Fruit fly (Drosophila melanogaster) whole organism, embryonic: ENCODE data around the gene Mst36Fb.
A peak's percentile ranks its signal among the peaks of the same experiment; 100 is the strongest.

Source experiments
- ATbp ChIP-seq: fragments of 200-800 bp; sonication (Bioruptor generic); optimal IDR thresholded peaks from 2 replicates; lab custom pipeline; 2017; ENCODE audit warnings: missing biosample characterization, mild to moderate bottlenecking, missing genetic modification characterization, missing genetic modification reagents
- Ada2b ChIP-seq: fragments of 200-800 bp; sonication (Bioruptor generic); IDR thresholded peaks from 2 replicates; pipeline ENCODE4 v1.3.6; 2022; ENCODE audit warnings: missing biosample characterization, missing genetic modification characterization
- Atf3 ChIP-seq: fragments of 200-800 bp; sonication (Bioruptor generic); optimal IDR thresholded peaks from 3 replicates; lab custom pipeline; 2016; ENCODE audit warnings: missing biosample characterization, missing genetic modification characterization
- CG10321 ChIP-seq: fragments of 200-800 bp; sonication (Bioruptor generic); IDR thresholded peaks from 2 replicates; pipeline ENCODE4 v1.3.6; 2022; ENCODE audit warnings: missing biosample characterization, missing genetic modification characterization
- CG12236 ChIP-seq: fragments of 200-800 bp; sonication (Bioruptor generic); optimal IDR thresholded peaks from 2 replicates; lab custom pipeline; 2016; ENCODE audit warnings: missing biosample characterization, missing genetic modification characterization
- CG14441 ChIP-seq: fragments of 200-800 bp; sonication (Bioruptor generic); IDR thresholded peaks from 2 replicates; pipeline ENCODE4 v1.3.6; 2022; ENCODE audit warnings: missing biosample characterization, missing genetic modification characterization
- CG15514 ChIP-seq: fragments of 200-800 bp; sonication (Bioruptor generic); optimal IDR thresholded peaks from 3 replicates; lab custom pipeline; 2017; ENCODE audit warnings: missing biosample characterization, missing genetic modification characterization, mild to moderate bottlenecking, moderate library complexity, missing genetic modification reagents
- CG1647 ChIP-seq: fragments of 200-800 bp; sonication (Bioruptor generic); optimal IDR thresholded peaks from 3 replicates; lab custom pipeline; 2016; ENCODE audit warnings: missing biosample characterization, missing genetic modification characterization
- CG16813 ChIP-seq: fragments of 200-800 bp; sonication (Bioruptor generic); IDR thresholded peaks from 3 replicates; pipeline ENCODE4 v1.3.6; 2022; ENCODE audit warnings: missing biosample characterization, missing genetic modification characterization; ENCODE audit not compliant: partially characterized antibody
- CG17361 ChIP-seq: fragments of 200-800 bp; sonication (Bioruptor generic); IDR thresholded peaks from 3 replicates; pipeline ENCODE4 v1.3.6; 2022; ENCODE audit warnings: missing biosample characterization, missing genetic modification characterization
- CG17802 ChIP-seq: fragments of 200-800 bp; sonication (Bioruptor generic); optimal IDR thresholded peaks from 2 replicates; lab custom pipeline; 2018; ENCODE audit warnings: missing biosample characterization, mild to moderate bottlenecking, missing genetic modification characterization, moderate library complexity
- CG17912 ChIP-seq: fragments of 200-800 bp; sonication (Bioruptor generic); optimal IDR thresholded peaks from 2 replicates; lab custom pipeline; 2018; ENCODE audit warnings: missing biosample characterization, mild to moderate bottlenecking, missing genetic modification characterization
- CG2116 ChIP-seq: fragments of 200-800 bp; sonication (Bioruptor generic); optimal IDR thresholded peaks from 3 replicates; lab custom pipeline; 2018; ENCODE audit warnings: missing biosample characterization, mild to moderate bottlenecking, missing genetic modification characterization
- CG31441 ChIP-seq: fragments of 200-800 bp; sonication (Bioruptor generic); IDR thresholded peaks from 2 replicates; pipeline ENCODE4 v1.3.6; 2022; ENCODE audit warnings: missing biosample characterization, missing genetic modification characterization
- CG33213 ChIP-seq: fragments of 200-800 bp; sonication (Bioruptor generic); optimal IDR thresholded peaks from 3 replicates; lab custom pipeline; 2016; ENCODE audit warnings: missing biosample characterization, missing genetic modification characterization
- CG3407 ChIP-seq: fragments of 200-800 bp; sonication (Bioruptor generic); optimal IDR thresholded peaks from 2 replicates; lab custom pipeline; 2018; ENCODE audit warnings: missing biosample characterization, mild to moderate bottlenecking, missing genetic modification characterization
- CG4617 ChIP-seq: fragments of 200-800 bp; sonication (Bioruptor generic); optimal IDR thresholded peaks from 3 replicates; lab custom pipeline; 2016; ENCODE audit warnings: missing biosample characterization, missing genetic modification characterization, borderline replicate concordance
- CG4854 ChIP-seq: fragments of 200-800 bp; sonication (Bioruptor generic); optimal IDR thresholded peaks from 2 replicates; lab custom pipeline; 2016; ENCODE audit warnings: missing biosample characterization, missing genetic modification characterization, inconsistent platforms
- CG6683 ChIP-seq: fragments of 200-800 bp; sonication (Bioruptor generic); optimal IDR thresholded peaks from 2 replicates; lab custom pipeline; 2017; ENCODE audit warnings: missing biosample characterization, mild to moderate bottlenecking, missing genetic modification characterization, missing genetic modification reagents
- CG6813 ChIP-seq: fragments of 200-800 bp; sonication (Bioruptor generic); optimal IDR thresholded peaks from 2 replicates; lab custom pipeline; 2017; ENCODE audit warnings: missing biosample characterization, missing genetic modification characterization, mild to moderate bottlenecking, moderate library complexity, missing genetic modification reagents
- CG7745 ChIP-seq: fragments of 200-800 bp; sonication (Bioruptor generic); optimal IDR thresholded peaks from 2 replicates; lab custom pipeline; 2018; ENCODE audit warnings: missing biosample characterization, mild to moderate bottlenecking, missing genetic modification characterization, moderate library complexity
- CG8089 ChIP-seq: fragments of 200-800 bp; sonication (Bioruptor generic); optimal IDR thresholded peaks from 3 replicates; lab custom pipeline; 2016; ENCODE audit warnings: missing biosample characterization, missing genetic modification characterization
- Fer2 ChIP-seq: fragments of 200-800 bp; sonication (Bioruptor generic); optimal IDR thresholded peaks from 2 replicates; lab custom pipeline; 2018; ENCODE audit warnings: missing biosample characterization, mild to moderate bottlenecking, missing genetic modification characterization, moderate library complexity
- Med ChIP-seq: fragments of 200-800 bp; sonication (Bioruptor generic); peaks from one replicate; lab custom pipeline; 2016; ENCODE audit warnings: missing biosample characterization, missing genetic modification characterization, mild to moderate bottlenecking, inconsistent platforms, moderate library complexity
- Oli ChIP-seq: fragments of 200-800 bp; sonication (Bioruptor generic); optimal IDR thresholded peaks from 2 replicates; lab custom pipeline; 2018; ENCODE audit warnings: missing biosample characterization, mild to moderate bottlenecking, missing genetic modification characterization, moderate library complexity
- Sox100B ChIP-seq: fragments of 200-800 bp; sonication (Bioruptor generic); optimal IDR thresholded peaks from 3 replicates; lab custom pipeline; 2018; ENCODE audit warnings: missing biosample characterization, mild to moderate bottlenecking, missing genetic modification characterization
- Trl ChIP-seq, 3 experiments: fragments of >200 bp in 2 of 3; fragments of 200-800 bp in 1 of 3; sonication (Bioruptor generic) in 1 of 3; optimal IDR thresholded peaks; 2 replicates in 1 of 3; 3 replicates in 2 of 3; lab custom pipeline; 2016 to 2017; ENCODE audit warnings: missing biosample characterization in 1 of 3, missing genetic modification characterization in 1 of 3
- ase ChIP-seq: fragments of 200-800 bp; sonication (Bioruptor generic); IDR thresholded peaks from 3 replicates; pipeline ENCODE4 v1.3.6; 2022; ENCODE audit warnings: missing biosample characterization, missing genetic modification characterization
- bigmax ChIP-seq: fragments of 200-800 bp; sonication (Bioruptor generic); optimal IDR thresholded peaks from 2 replicates; lab custom pipeline; 2018; ENCODE audit warnings: missing biosample characterization, mild to moderate bottlenecking, missing genetic modification characterization
- btn ChIP-seq: fragments of 200-800 bp; sonication (Bioruptor generic); optimal IDR thresholded peaks from 2 replicates; lab custom pipeline; 2016; ENCODE audit warnings: missing biosample characterization, missing genetic modification characterization
- ci ChIP-seq: fragments of 200-800 bp; sonication (Bioruptor generic); IDR thresholded peaks from 3 replicates; pipeline ENCODE4 v1.3.6; 2022; ENCODE audit warnings: missing biosample characterization, missing genetic modification characterization
- corto ChIP-seq: fragments of 200-800 bp; sonication (Bioruptor generic); optimal IDR thresholded peaks from 2 replicates; lab custom pipeline; 2016; ENCODE audit warnings: missing biosample characterization, mild to moderate bottlenecking, missing genetic modification characterization, moderate library complexity
- crol ChIP-seq: fragments of 200-800 bp; sonication (Bioruptor generic); IDR thresholded peaks from 2 replicates; pipeline ENCODE4 v1.3.6; 2022; ENCODE audit warnings: missing biosample characterization, missing genetic modification characterization
- crp ChIP-seq, 2 experiments: fragments of 200-800 bp; sonication (Bioruptor generic); optimal IDR thresholded peaks; 2 replicates in 1 of 2; 3 replicates in 1 of 2; lab custom pipeline; 2017; ENCODE audit warnings: missing biosample characterization in 2 of 2, missing genetic modification characterization in 2 of 2, mild to moderate bottlenecking in 1 of 2, moderate library complexity in 1 of 2
- dpn ChIP-seq, 2 experiments: fragments of 200-800 bp; sonication (Bioruptor generic); optimal IDR thresholded peaks; 3 replicates each; lab custom pipeline; 2016; ENCODE audit warnings: missing biosample characterization in 2 of 2, missing genetic modification characterization in 2 of 2
- esg ChIP-seq: fragments of 200-800 bp; sonication (Bioruptor generic); conservative IDR thresholded peaks from 2 replicates; pipeline ENCODE4 v1.3.6; 2022; ENCODE audit warnings: missing biosample characterization, missing genetic modification characterization
- gsb-n ChIP-seq: fragments of 200-800 bp; sonication (Bioruptor generic); optimal IDR thresholded peaks from 3 replicates; lab custom pipeline; 2018; ENCODE audit warnings: missing biosample characterization, mild to moderate bottlenecking, missing genetic modification characterization
- kni ChIP-seq: fragments of 200-800 bp; sonication (Bioruptor generic); optimal IDR thresholded peaks from 3 replicates; lab custom pipeline; 2017; ENCODE audit warnings: mild to moderate bottlenecking, missing biosample characterization, missing genetic modification reagents, missing genetic modification characterization
- lilli ChIP-seq: fragments of 200-800 bp; sonication (Bioruptor generic); optimal IDR thresholded peaks from 3 replicates; lab custom pipeline; 2016; ENCODE audit warnings: missing biosample characterization, missing genetic modification characterization
- odd ChIP-seq: fragments of 200-800 bp; sonication (Bioruptor generic); optimal IDR thresholded peaks from 2 replicates; lab custom pipeline; 2017; ENCODE audit warnings: missing biosample characterization, mild to moderate bottlenecking, missing genetic modification characterization
- pum ChIP-seq: fragments of 200-800 bp; sonication (Bioruptor generic); optimal IDR thresholded peaks from 2 replicates; lab custom pipeline; 2016; ENCODE audit warnings: missing biosample characterization, missing genetic modification characterization
- sc ChIP-seq, 3 experiments: fragments of >200 bp in 2 of 3; fragments of 200-800 bp in 1 of 3; sonication (Bioruptor generic) in 1 of 3; optimal IDR thresholded peaks; 2 replicates in 2 of 3; 3 replicates in 1 of 3; lab custom pipeline; 2017; ENCODE audit warnings: mild to moderate bottlenecking in 1 of 3, missing biosample characterization in 1 of 3, missing genetic modification characterization in 1 of 3, missing genetic modification reagents in 1 of 3
- tin ChIP-seq: fragments of 200-800 bp; sonication (Bioruptor generic); optimal IDR thresholded peaks from 3 replicates; lab custom pipeline; 2016; ENCODE audit warnings: missing biosample characterization, missing genetic modification characterization
- unc-4 ChIP-seq: fragments of 200-800 bp; sonication (Bioruptor generic); IDR thresholded peaks from 2 replicates; pipeline ENCODE4 v1.3.6; 2022; ENCODE audit warnings: missing biosample characterization, missing genetic modification characterization; ENCODE audit not compliant: partially characterized antibody
- vnd ChIP-seq: fragments of 200-800 bp; sonication (Bioruptor generic); IDR thresholded peaks from 3 replicates; pipeline ENCODE4 v1.3.6; 2022; ENCODE audit warnings: missing biosample characterization, missing genetic modification characterization; ENCODE audit not compliant: partially characterized antibody
- wdn ChIP-seq: fragments of 200-800 bp; sonication (Bioruptor generic); IDR thresholded peaks from 2 replicates; pipeline ENCODE4 v1.3.6; 2022; ENCODE audit warnings: missing biosample characterization, missing genetic modification characterization
- wek ChIP-seq: fragments of 200-800 bp; sonication (Bioruptor generic); optimal IDR thresholded peaks from 3 replicates; lab custom pipeline; 2018; ENCODE audit warnings: missing biosample characterization, mild to moderate bottlenecking, missing genetic modification characterization, moderate library complexity
- zen2 ChIP-seq: fragments of 200-800 bp; sonication (Bioruptor generic); IDR thresholded peaks from 3 replicates; pipeline ENCODE4 v1.3.6; 2022; ENCODE audit warnings: missing biosample characterization, missing genetic modification characterization; ENCODE audit not compliant: partially characterized antibody
- zfh1 ChIP-seq: fragments of 200-800 bp; sonication (Bioruptor generic); IDR thresholded peaks from 3 replicates; pipeline ENCODE4 v1.3.6; 2022; ENCODE audit warnings: missing biosample characterization, missing genetic modification characterization

The Mst36Fb gene

DNA sequence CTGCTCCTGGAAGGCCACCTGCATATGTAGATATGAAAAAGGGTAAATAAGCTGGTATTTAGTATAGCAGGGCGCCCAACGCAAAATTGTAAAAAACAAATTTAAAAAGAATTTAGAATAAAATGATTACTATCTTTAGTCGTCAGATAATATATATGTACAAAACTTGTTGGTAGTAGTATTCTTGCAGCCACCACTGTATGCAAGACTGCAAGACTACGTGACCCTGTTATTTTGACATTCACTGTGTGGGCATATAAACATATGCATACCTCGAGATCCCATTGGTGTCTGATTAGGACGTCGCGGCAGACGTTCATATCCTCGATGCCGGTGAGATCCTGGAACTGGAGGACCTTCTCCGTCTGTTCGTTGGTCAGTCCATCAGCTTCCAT, 32.9 kb upstream of the Mst36Fb start (continued):
- no peak for TF ChIP-seq Fer2 (tag; lab: Kevin White, UChicago)
- TF ChIP-seq CG7745 (tag; lab: Kevin White, UChicago): no peak
- TF ChIP-seq CG3407 (GFP tag; lab: Kevin White, UChicago): no peak
- no peak for TF ChIP-seq kni (GFP tag; lab: Kevin White, UChicago)
- no peak; the same call in 2 of the 3 replicates for TF ChIP-seq zfh1
- no peak for TF ChIP-seq CG4854
- no peak for TF ChIP-seq CG16813 (GFP tag; lab: Robert Waterston, UW)
- no peak for TF ChIP-seq CG17912 (GFP tag; lab: Kevin White, UChicago)
- TF ChIP-seq pum (GFP tag; lab: Kevin White, UChicago): no peak
- peak; percentile 30 for TF ChIP-seq wek (GFP tag; lab: Kevin White, UChicago)
- peak; percentile 50; the same call in 2 of the 3 replicates for TF ChIP-seq ci (GFP tag; lab: Robert Waterston, UW)
- peak; percentile 92 for TF ChIP-seq Med (GFP tag; lab: Kevin White, UChicago)
- no peak for TF ChIP-seq crp (GFP tag; optimal IDR thresholded peaks at IDR 0.05; lab: Kevin White, UChicago)
- TF ChIP-seq ase: no peak
- no peak for TF ChIP-seq Sox100B (GFP tag; lab: Kevin White, UChicago)
- TF ChIP-seq gsb-n (tag; lab: Kevin White, UChicago): no peak
- no peak for TF ChIP-seq CG17802 (tag; lab: Kevin White, UChicago)
- peak; percentile 41 for TF ChIP-seq lilli (GFP tag; lab: Kevin White, UChicago)
- TF ChIP-seq CG1647 (GFP tag; lab: Kevin White, UChicago): peak; percentile 15
- TF ChIP-seq Atf3: no peak
- TF ChIP-seq corto (GFP tag; lab: Kevin White, UChicago): no peak
- TF ChIP-seq Ada2b (GFP tag; lab: Robert Waterston, UW): peak; percentile 34; the same call in 1 of the 2 replicates
- peak; percentile 32 for TF ChIP-seq CG15514 (GFP tag; lab: Kevin White, UChicago)
- no peak for TF ChIP-seq bigmax (GFP tag; lab: Kevin White, UChicago)
- TF ChIP-seq CG10321 (GFP tag; lab: Robert Waterston, UW): no peak
- no peak for TF ChIP-seq zen2
- TF ChIP-seq tin (GFP tag; lab: Kevin White, UChicago): peak; percentile 38
- TF ChIP-seq CG4617 (GFP tag; lab: Kevin White, UChicago): no peak
- no peak for TF ChIP-seq vnd
- TF ChIP-seq CG12236 (GFP tag; lab: Kevin White, UChicago): no peak
- TF ChIP-seq CG6813 (GFP tag; lab: Kevin White, UChicago): no peak
- no peak for TF ChIP-seq CG31441
- TF ChIP-seq ATbp (GFP tag; lab: Kevin White, UChicago): no peak
- no peak for TF ChIP-seq Oli (tag; lab: Kevin White, UChicago)
- no peak for TF ChIP-seq btn (GFP tag; lab: Kevin White, UChicago)
- TF ChIP-seq CG33213 (GFP tag; lab: Kevin White, UChicago): no peak
- TF ChIP-seq dpn (GFP tag; optimal IDR thresholded peaks at IDR 0.05; lab: Kevin White, UChicago): peak; percentile 36 to 46
- TF ChIP-seq CG6683: no peak
- TF ChIP-seq Trl (optimal IDR thresholded peaks at IDR 0.05; lab: Kevin White, UChicago): no peak
- peak; percentile 12 for TF ChIP-seq Trl (GFP tag; optimal IDR thresholded peaks at IDR 0.05; lab: Kevin White, UChicago)
- no peak; the same call in 1 of the 2 replicates for TF ChIP-seq unc-4
- no peak for TF ChIP-seq CG17361 (GFP tag; lab: Robert Waterston, UW)
- no peak for TF ChIP-seq sc (optimal IDR thresholded peaks at IDR 0.05; lab: Kevin White, UChicago)
- no peak for TF ChIP-seq sc (GFP tag; optimal IDR thresholded peaks at IDR 0.05; lab: Kevin White, UChicago)
- TF ChIP-seq odd (GFP tag; lab: Kevin White, UChicago): no peak
- no peak for TF ChIP-seq CG8089 (GFP tag; lab: Kevin White, UChicago)
- TF ChIP-seq esg (GFP tag; lab: Robert Waterston, UW): no peak
- no peak for TF ChIP-seq CG2116 (GFP tag; lab: Kevin White, UChicago)
- TF ChIP-seq wdn (GFP tag; lab: Robert Waterston, UW): no peak
- TF ChIP-seq CG14441 (GFP tag; lab: Robert Waterston, UW): peak; percentile 42; the same call in 1 of the 2 replicates
- no peak for TF ChIP-seq crol
